Worm (Caenorhabditis elegans) whole organism, midembryonic: ENCODE results near the gene col-20.

ENCODE experiments used
- cog-1 ChIP-seq: sonication (generic microtip); optimal IDR thresholded peaks from 2 replicates; lab custom pipeline; 2016; ENCODE audit warnings: missing genetic modification characterization, missing compliant biosample characterization
- flt-1 ChIP-seq: fragments of 200-800 bp; sonication (Bioruptor generic); IDR thresholded peaks from 2 replicates; pipeline ENCODE4 v1.3.6; 2022; ENCODE audit warnings: missing genetic modification characterization, missing compliant biosample characterization
- ref-1 ChIP-seq: fragments of 200-800 bp; sonication (Bioruptor generic); conservative IDR thresholded peaks from 2 replicates; pipeline ENCODE4 v1.3.6; 2022; ENCODE audit warnings: missing genetic modification reagents, missing genetic modification characterization, missing compliant biosample characterization
- tab-1 ChIP-seq: fragments of 200-800 bp; sonication (Bioruptor generic); IDR thresholded peaks from 2 replicates; pipeline ENCODE4 v1.3.6; 2022; ENCODE audit warnings: missing genetic modification characterization, missing compliant biosample characterization
- ztf-23 ChIP-seq: fragments of 200-800 bp; sonication (Bioruptor generic); IDR thresholded peaks from 2 replicates; pipeline ENCODE4 v1.3.6; 2022; ENCODE audit warnings: missing genetic modification reagents, missing genetic modification characterization, missing compliant biosample characterization

DNA sequence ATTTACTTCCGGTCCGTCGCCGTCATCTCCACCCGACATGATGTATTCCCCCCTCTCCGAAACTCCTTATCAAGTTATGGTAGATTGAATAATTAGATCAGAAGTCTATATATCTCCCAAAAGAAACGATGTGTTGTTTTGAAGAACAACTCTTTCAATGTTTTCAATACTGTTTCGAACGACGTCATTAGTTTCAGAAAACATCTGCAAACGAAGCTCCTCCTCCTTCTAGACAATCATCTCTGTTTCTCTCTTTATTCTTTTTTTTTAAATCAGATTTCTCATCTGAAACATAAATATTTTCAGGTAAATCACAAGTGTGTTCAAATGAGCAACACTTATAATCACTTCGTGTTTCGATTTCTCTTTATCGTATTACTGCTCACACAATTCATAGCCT lies 20.7 kb downstream of the col-20 start, which contains the start of gene T23B7.3:
- TF ChIP-seq flt-1 (GFP tag; lab: Robert Waterston, UW) (no peak), cog-1 (no peak), ztf-23 (GFP tag; lab: Robert Waterston, UW) (no peak), ref-1 (no peak), tab-1 (no peak)
